Worm (Caenorhabditis elegans): ENCODE measurements around the gene rpl-6.
"Not testable (repeated sequence)": the region's sequence is repeated elsewhere in the genome, so short reads cannot be mapped to it uniquely, and the experiment has no call there.

ce11 chrIII:7237877-7238276 lies 29.6 kb downstream of the rpl-6 start:
- not testable (repeated sequence) for TF ChIP-seq attf-5 (GFP tag; optimal IDR thresholded peaks at IDR 0.05); unc-62 (GFP tag; optimal IDR thresholded peaks at IDR 0.05); sptf-2 (GFP tag; optimal IDR thresholded peaks at IDR 0.05); ztf-28 (GFP tag; IDR thresholded peaks at IDR 0.05); unc-130 (GFP tag; optimal IDR thresholded peaks at IDR 0.05); F23B12.7 (tag; optimal IDR thresholded peaks at IDR 0.05; ENCODE audit: insufficient read depth); F57A8.1 (GFP tag; optimal IDR thresholded peaks at IDR 0.05)

Measured in whole organism, young adult.